Worm (Caenorhabditis elegans): Measurements from ENCODE around the gene C34H4.5.

C34H4.5 gene

DNA sequence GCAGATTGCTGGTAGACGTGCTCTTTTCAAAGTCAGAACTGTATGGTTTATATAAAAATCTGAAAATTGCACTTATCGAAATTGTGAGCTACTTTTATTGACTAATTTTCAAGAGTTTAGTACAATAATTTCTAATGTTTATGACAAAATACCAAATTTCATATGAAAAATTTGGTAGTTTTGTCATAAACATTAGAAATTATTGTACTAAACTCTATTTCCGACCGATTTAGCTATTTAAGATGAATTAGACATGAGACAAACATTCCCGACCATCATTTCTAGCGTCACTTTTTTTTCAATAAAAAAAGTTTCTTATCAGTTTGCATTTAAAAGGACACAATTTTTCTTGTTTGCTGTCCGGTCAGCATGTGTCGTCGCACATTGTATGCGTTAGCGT is 547 bp upstream of the C34H4.5 start, which contains the start of gene tag-244:
TSS of gene tag-244 (plus strand) at position 301 of the 400 bp plus-strand sequence.
- no peak for TF ChIP-seq nhr-90 (tag; optimal IDR thresholded peaks at IDR 0.05; ENCODE audit: poor library complexity)
- TF ChIP-seq nhr-20 (tag; optimal IDR thresholded peaks at IDR 0.05): no peak
- TF ChIP-seq ceh-82 (tag; optimal IDR thresholded peaks at IDR 0.05): no peak
- TF ChIP-seq nhr-237 (tag; optimal IDR thresholded peaks at IDR 0.05): no peak
- TF ChIP-seq ceh-90 (tag; optimal IDR thresholded peaks at IDR 0.05): no peak
- no peak for TF ChIP-seq mdl-1 (tag; optimal IDR thresholded peaks at IDR 0.05)
- no peak for TF ChIP-seq rnt-1 (tag; optimal IDR thresholded peaks at IDR 0.05)
- TF ChIP-seq nhr-28 (tag; optimal IDR thresholded peaks at IDR 0.05): no peak
- TF ChIP-seq elt-2 (tag; optimal IDR thresholded peaks at IDR 0.05): no peak
- TF ChIP-seq pax-3 (tag; optimal IDR thresholded peaks at IDR 0.05): no peak

DNA sequence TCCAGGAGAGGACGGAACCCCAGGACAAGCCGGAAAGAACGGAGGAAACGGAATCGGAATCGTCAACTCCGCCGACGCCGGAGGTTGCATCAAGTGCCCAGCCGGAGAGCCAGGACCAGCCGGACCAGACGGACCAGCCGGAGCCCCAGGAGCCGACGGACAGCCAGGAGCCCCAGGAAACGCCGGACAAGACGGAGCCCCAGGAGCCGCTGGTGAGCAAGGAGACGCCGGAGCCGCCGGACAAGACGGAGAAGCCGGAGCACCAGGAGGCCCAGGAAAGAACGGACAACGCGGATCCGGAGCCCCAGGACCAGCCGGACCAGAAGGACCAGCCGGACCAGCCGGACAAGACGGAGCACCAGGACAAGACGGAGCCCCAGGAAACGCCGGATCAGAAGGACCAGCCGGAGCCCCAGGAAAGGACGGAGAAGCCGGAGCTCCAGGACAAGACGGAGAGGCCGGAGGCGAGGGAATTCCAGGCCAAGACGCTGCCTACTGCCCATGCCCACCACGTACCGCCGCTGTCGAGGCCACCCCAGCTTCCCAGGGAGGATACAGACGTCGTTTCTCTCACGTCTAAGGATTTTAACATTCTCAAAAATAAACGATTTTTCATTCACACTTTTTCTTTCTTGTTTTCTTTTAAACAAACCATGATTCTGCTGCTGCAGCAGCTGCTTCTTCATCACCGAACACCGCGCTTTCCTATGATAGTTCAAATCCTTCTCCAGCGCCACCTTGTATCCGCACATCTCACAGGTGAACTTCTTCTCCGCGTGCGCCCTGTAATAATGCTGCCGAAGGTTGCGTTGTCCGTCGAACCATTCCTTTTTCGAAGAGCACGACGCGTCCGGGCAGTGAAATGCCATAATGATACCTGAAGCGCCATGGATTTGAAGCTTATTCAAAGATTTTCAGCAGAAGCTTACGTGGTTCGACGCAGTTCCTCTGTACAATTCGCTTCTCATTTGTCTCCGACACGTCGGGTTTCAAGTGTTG is 637 bp downstream of the C34H4.5 start:
- no peak for TF ChIP-seq snpc-4 (tag; optimal IDR thresholded peaks at IDR 0.05)
- peak; percentile 71 for TF ChIP-seq nhr-85 (tag)
- TF ChIP-seq blmp-1 (tag; optimal IDR thresholded peaks at IDR 0.05): no peak
- TF ChIP-seq ceh-8 (GFP tag; optimal IDR thresholded peaks at IDR 0.05): peak; percentile 72
- TF ChIP-seq rnt-1 (tag; optimal IDR thresholded peaks at IDR 0.05): peak; percentile 2
- TF ChIP-seq egl-27 (tag; optimal IDR thresholded peaks at IDR 0.05): no peak
- TF ChIP-seq ama-1 (optimal IDR thresholded peaks at IDR 0.05): peak; percentile 82

DNA sequence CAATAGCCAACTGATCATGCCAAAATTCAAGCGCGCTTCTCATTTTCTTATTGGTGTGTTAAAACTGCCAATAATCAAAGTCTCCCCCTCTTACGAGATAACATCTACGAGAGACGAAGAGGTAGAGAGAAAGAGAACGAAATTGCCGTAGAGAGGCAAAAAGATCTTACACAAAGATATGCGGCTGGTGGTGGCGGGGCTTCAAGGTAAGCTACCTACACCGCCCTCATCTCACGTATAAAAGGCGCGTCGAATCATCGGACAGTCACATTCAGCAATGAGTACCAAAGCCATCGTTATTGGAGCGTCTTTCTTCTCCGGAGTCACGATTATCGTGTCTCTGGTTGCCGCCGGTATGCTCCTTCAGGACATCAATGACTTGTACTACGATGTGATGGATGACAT is 1.6 kb downstream of the C34H4.5 start, which contains the start of gene col-107:
TSS of gene col-107 (plus strand) at position 265 of the 405 bp plus-strand sequence.
- no peak for TF ChIP-seq aly-2 (tag; optimal IDR thresholded peaks at IDR 0.05)
- peak; percentile 35 for TF ChIP-seq lin-14 (GFP tag; optimal IDR thresholded peaks at IDR 0.05)
- TF ChIP-seq mep-1 (tag; optimal IDR thresholded peaks at IDR 0.05): no peak
- TF ChIP-seq fkh-10 (GFP tag; optimal IDR thresholded peaks at IDR 0.05): no peak
- TF ChIP-seq nhr-28 (tag; optimal IDR thresholded peaks at IDR 0.05): no peak
- TF ChIP-seq unc-86 (tag; optimal IDR thresholded peaks at IDR 0.05): no peak
- no peak for TF ChIP-seq lsy-2 (tag; optimal IDR thresholded peaks at IDR 0.05)
- TF ChIP-seq aha-1 (tag; optimal IDR thresholded peaks at IDR 0.05): no peak
- TF ChIP-seq dpl-1 (GFP tag; optimal IDR thresholded peaks at IDR 0.05): no peak
- TF ChIP-seq lin-15B (tag; optimal IDR thresholded peaks at IDR 0.05): no peak
- TF ChIP-seq ama-1 (optimal IDR thresholded peaks at IDR 0.05): peak; percentile 25
- TF ChIP-seq tlp-1 (tag; optimal IDR thresholded peaks at IDR 0.05): no peak
- no peak for TF ChIP-seq mab-9 (GFP tag; IDR thresholded peaks at IDR 0.05)
- TF ChIP-seq ceh-8 (GFP tag; optimal IDR thresholded peaks at IDR 0.05): no peak
- no peak for TF ChIP-seq isw-1 (GFP tag; IDR thresholded peaks at IDR 0.05)
- TF ChIP-seq nhr-71 (tag; optimal IDR thresholded peaks at IDR 0.05): peak; percentile 1
- TF ChIP-seq lin-13 (GFP tag; optimal IDR thresholded peaks at IDR 0.05): no peak
- no peak for TF ChIP-seq nhr-84 (tag; optimal IDR thresholded peaks at IDR 0.05)
- TF ChIP-seq sptf-1 (tag; optimal IDR thresholded peaks at IDR 0.05): no peak
- TF ChIP-seq nhr-77 (tag; optimal IDR thresholded peaks at IDR 0.05): no peak
- TF ChIP-seq unc-130 (tag; optimal IDR thresholded peaks at IDR 0.05): no peak
- TF ChIP-seq nhr-47 (tag; optimal IDR thresholded peaks at IDR 0.05): no peak
- no peak for TF ChIP-seq C16A3.4 (tag; optimal IDR thresholded peaks at IDR 0.05)
- no peak for TF ChIP-seq grh-1 (GFP tag; IDR thresholded peaks at IDR 0.05)
- no peak for TF ChIP-seq ceh-90 (tag; optimal IDR thresholded peaks at IDR 0.05)
- TF ChIP-seq xbp-1 (tag; optimal IDR thresholded peaks at IDR 0.05): no peak
- peak; percentile 9 for TF ChIP-seq snu-23 (GFP tag; optimal IDR thresholded peaks at IDR 0.05)
- TF ChIP-seq fkh-8 (tag; optimal IDR thresholded peaks at IDR 0.05): no peak
- no peak for TF ChIP-seq fos-1 (tag; optimal IDR thresholded peaks at IDR 0.05)
- TF ChIP-seq lin-39 (tag; optimal IDR thresholded peaks at IDR 0.05): no peak
- no peak for TF ChIP-seq alr-1 (tag; optimal IDR thresholded peaks at IDR 0.05; ENCODE audit: borderline replicate concordance)
- peak; percentile 22 for TF ChIP-seq rnt-1 (tag; optimal IDR thresholded peaks at IDR 0.05)
- no peak for TF ChIP-seq swsn-7 (tag; optimal IDR thresholded peaks at IDR 0.05)
- no peak for TF ChIP-seq dsc-1 (tag; optimal IDR thresholded peaks at IDR 0.05)
- TF ChIP-seq hpl-2 (GFP tag; optimal IDR thresholded peaks at IDR 0.05): no peak
- no peak for TF ChIP-seq ztf-11 (tag; optimal IDR thresholded peaks at IDR 0.05)
- no peak for TF ChIP-seq elt-3 (tag; optimal IDR thresholded peaks at IDR 0.05)
